Fruit fly (Drosophila melanogaster) whole organism, embryonic: Measurements from ENCODE around the gene UQCR-6.4L.

ENCODE experiments used
- CG10959 ChIP-seq: fragments of 200-800 bp; sonication (Bioruptor generic); IDR thresholded peaks from 2 replicates; pipeline ENCODE4 v1.3.6; 2022; ENCODE audit warnings: missing biosample characterization, missing genetic modification characterization
- CG13424 ChIP-seq: fragments of 200-800 bp; sonication (Bioruptor generic); optimal IDR thresholded peaks from 2 replicates; lab custom pipeline; 2019; ENCODE audit warnings: missing biosample characterization, mild to moderate bottlenecking, missing genetic modification characterization, moderate library complexity
- CG14441 ChIP-seq: fragments of 200-800 bp; sonication (Bioruptor generic); IDR thresholded peaks from 2 replicates; pipeline ENCODE4 v1.3.6; 2022; ENCODE audit warnings: missing biosample characterization, missing genetic modification characterization
- CG17612 ChIP-seq: fragments of 200-800 bp; sonication (Bioruptor generic); IDR thresholded peaks from 2 replicates; pipeline ENCODE4 v1.3.6; 2022; ENCODE audit warnings: missing biosample characterization, missing genetic modification characterization
- CG7372 ChIP-seq: fragments of 200-800 bp; sonication (Bioruptor generic); IDR thresholded peaks from 2 replicates; pipeline ENCODE4 v1.3.6; 2022; ENCODE audit warnings: missing biosample characterization, missing genetic modification characterization
- CkIIα-i1 ChIP-seq: fragments of 200-800 bp; sonication (Bioruptor generic); IDR thresholded peaks from 2 replicates; pipeline ENCODE4 v1.3.6; 2022; ENCODE audit warnings: missing biosample characterization, missing genetic modification characterization
- Dll ChIP-seq: fragments of 200-800 bp; sonication (Bioruptor generic); IDR thresholded peaks from 4 replicates; pipeline ENCODE4 v1.3.6; 2022; ENCODE audit warnings: missing biosample characterization, missing genetic modification characterization; ENCODE audit not compliant: partially characterized antibody
- Lpt ChIP-seq: fragments of >200 bp; optimal IDR thresholded peaks from 2 replicates; lab custom pipeline; 2018; ENCODE audit warnings: missing biosample characterization, missing genetic modification characterization
- Sox102F ChIP-seq: fragments of 200-800 bp; sonication (Bioruptor generic); optimal IDR thresholded peaks from 2 replicates; lab custom pipeline; 2018; ENCODE audit warnings: missing biosample characterization, mild to moderate bottlenecking, missing genetic modification characterization, moderate library complexity
- Sry-β ChIP-seq: fragments of 200-800 bp; sonication (Bioruptor generic); optimal IDR thresholded peaks from 2 replicates; lab custom pipeline; 2018; ENCODE audit warnings: missing biosample characterization, mild to moderate bottlenecking, missing genetic modification characterization, moderate library complexity
- gcm2 ChIP-seq: fragments of 200-800 bp; sonication (Bioruptor generic); optimal IDR thresholded peaks from 2 replicates; lab custom pipeline; 2016; ENCODE audit warnings: missing biosample characterization, missing genetic modification characterization
- grn ChIP-seq: fragments of 200-800 bp; sonication (Bioruptor generic); optimal IDR thresholded peaks from 3 replicates; lab custom pipeline; 2017; ENCODE audit warnings: missing biosample characterization, missing genetic modification characterization
- pho ChIP-seq: fragments of 200-800 bp; sonication (Bioruptor generic); optimal IDR thresholded peaks from 2 replicates; lab custom pipeline; 2016; ENCODE audit warnings: missing biosample characterization, missing genetic modification characterization

dm6 chr3L:16582678-16583315 is 16.2 kb downstream of the UQCR-6.4L start, which contains the start of gene Rpn12:
- TF ChIP-seq CG10959 (GFP tag; lab: Robert Waterston, UW) (no peak), Lpt (GFP tag; lab: Kevin White, UChicago) (no peak), CG17612 (GFP tag; lab: Robert Waterston, UW) (no peak), gcm2 (GFP tag; lab: Kevin White, UChicago) (no peak), Sox102F (no peak), grn (GFP tag; lab: Kevin White, UChicago) (no peak), Sry-β (GFP tag; lab: Kevin White, UChicago) (no peak), CG7372 (GFP tag; lab: Robert Waterston, UW) (0 out of 2 replicates have a peak, but pooled peaks have one; percentile 20), pho (GFP tag; lab: Kevin White, UChicago) (peak; percentile 48), Dll (peak; percentile 88), CG14441 (GFP tag; lab: Robert Waterston, UW) (no peak), CkIIα-i1 (GFP tag; lab: Robert Waterston, UW) (no peak), CG13424 (tag; lab: Kevin White, UChicago) (peak; percentile 61)
